Worm (Caenorhabditis elegans) whole organism, young adult: ENCODE measurements around the gene C38D9.8.

Source experiments
- ama-1 ChIP-seq, 3 experiments: fragments of 150-350 bp in 1 of 3; sonication (generic microtip) in 2 of 3; optimal IDR thresholded peaks; 2 replicates each; lab custom pipeline; 2014 to 2018; ENCODE audit warnings: missing biosample characterization in 2 of 3, missing genetic modification characterization in 2 of 3, missing genetic modification reagents in 2 of 3
- aptf-3 ChIP-seq: fragments of 200-800 bp; sonication (Bioruptor generic); IDR thresholded peaks from 2 replicates; pipeline ENCODE4 v1.3.6; 2022; ENCODE audit warnings: missing genetic modification characterization, missing compliant biosample characterization
- dpl-1 ChIP-seq: fragments of 150-350 bp; optimal IDR thresholded peaks from 2 replicates; lab custom pipeline; 2014; ENCODE audit warnings: missing biosample characterization, missing genetic modification reagents, missing genetic modification characterization
- egrh-3 ChIP-seq: fragments of 200-800 bp; sonication (Bioruptor generic); IDR thresholded peaks from 2 replicates; pipeline ENCODE4 v1.3.6; 2022; ENCODE audit warnings: missing genetic modification reagents, missing genetic modification characterization, missing compliant biosample characterization
- fkh-3 ChIP-seq: sonication (generic microtip); optimal IDR thresholded peaks from 2 replicates; lab custom pipeline; 2016; ENCODE audit warnings: mild to moderate bottlenecking, missing genetic modification characterization, missing compliant biosample characterization
- lin-35 ChIP-seq, 3 experiments: fragments of 150-350 bp in 2 of 3; sonication (generic microtip) in 1 of 3; optimal IDR thresholded peaks; 2 replicates each; lab custom pipeline; 2014 to 2018; ENCODE audit warnings: missing biosample characterization in 3 of 3, missing genetic modification characterization in 3 of 3, missing genetic modification reagents in 3 of 3
- rcor-1 ChIP-seq: fragments of 200-800 bp; sonication (Bioruptor generic); IDR thresholded peaks from 2 replicates; pipeline ENCODE4 v1.3.6; 2022; ENCODE audit warnings: missing genetic modification reagents, missing genetic modification characterization, missing compliant biosample characterization

ce11 chrV:17513831-17514230 is 38.8 kb downstream of the C38D9.8 start:
- TF ChIP-seq ama-1 (optimal IDR thresholded peaks at IDR 0.05; lab: Kevin White, UChicago) = no peak
- no peak for TF ChIP-seq ama-1 (GFP tag; optimal IDR thresholded peaks at IDR 0.05; lab: Kevin White, UChicago)
- no peak for TF ChIP-seq egrh-3 (GFP tag; lab: Robert Waterston, UW)
- TF ChIP-seq fkh-3 (tag; lab: Kevin White, UChicago) = no peak
- no peak for TF ChIP-seq lin-35 (GFP tag; optimal IDR thresholded peaks at IDR 0.05; lab: Kevin White, UChicago)
- no peak for TF ChIP-seq aptf-3
- TF ChIP-seq rcor-1 (GFP tag; lab: Robert Waterston, UW) = no peak
- no peak for TF ChIP-seq dpl-1 (GFP tag; lab: Kevin White, UChicago)
